Worm (Caenorhabditis elegans) whole organism, midembryonic: Measurements from ENCODE around the gene frpr-1.

Experiments used
- T22C8.4 ChIP-seq: fragments of 200-800 bp; sonication (Bioruptor generic); IDR thresholded peaks from 2 replicates; pipeline ENCODE4 v1.3.6; 2022; ENCODE audit warnings: missing genetic modification characterization, missing compliant biosample characterization
- flt-1 ChIP-seq: fragments of 200-800 bp; sonication (Bioruptor generic); IDR thresholded peaks from 2 replicates; pipeline ENCODE4 v1.3.6; 2022; ENCODE audit warnings: missing genetic modification characterization, missing compliant biosample characterization
- klf-2 ChIP-seq: fragments of 200-800 bp; sonication (Bioruptor generic); conservative IDR thresholded peaks from 2 replicates; pipeline ENCODE4 v1.3.6; 2022; ENCODE audit warnings: missing genetic modification reagents, missing genetic modification characterization, missing compliant biosample characterization
- med-1 ChIP-seq: sonication (generic microtip); optimal IDR thresholded peaks from 2 replicates; lab custom pipeline; 2017; ENCODE audit warnings: missing genetic modification characterization, mild to moderate bottlenecking, missing compliant biosample characterization, antibody characterized with exemption, missing genetic modification reagents; ENCODE audit not compliant: insufficient read depth
- tab-1 ChIP-seq: fragments of 200-800 bp; sonication (Bioruptor generic); IDR thresholded peaks from 2 replicates; pipeline ENCODE4 v1.3.6; 2022; ENCODE audit warnings: missing genetic modification characterization, missing compliant biosample characterization

DNA sequence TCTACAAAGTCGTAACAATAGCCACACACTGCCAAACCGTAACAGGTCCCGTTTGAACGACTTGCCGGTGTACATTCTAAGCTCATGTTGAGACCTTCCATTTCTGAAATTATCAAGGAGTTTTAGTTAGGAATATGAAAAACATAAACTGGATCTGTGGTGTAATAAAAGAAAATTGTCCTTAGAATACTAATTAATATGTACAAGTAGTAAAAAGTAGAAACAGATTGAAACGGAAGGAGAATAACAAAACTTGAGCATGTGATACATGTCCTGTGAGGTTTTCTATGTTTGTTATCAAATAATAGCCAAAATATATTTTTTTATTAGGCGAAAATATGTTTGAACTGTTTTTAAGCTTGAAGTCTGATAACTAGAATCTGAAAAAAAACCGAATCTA is at the start of gene frpr-1:
- TF ChIP-seq flt-1 (GFP tag; lab: Robert Waterston, UW) (no peak), klf-2 (GFP tag; lab: Robert Waterston, UW) (no peak), med-1 (GFP tag; lab: Kevin White, UChicago) (no peak), tab-1 (GFP tag; lab: Robert Waterston, UW) (no peak), T22C8.4 (GFP tag; lab: Robert Waterston, UW) (no peak)
